Fruit fly (Drosophila melanogaster) whole organism: ENCODE data around the gene MsR1.

Experiments
- CG8478 ChIP-seq: fragments of >200 bp; optimal IDR thresholded peaks from 2 replicates; lab custom pipeline; 2018; ENCODE audit warnings: inconsistent platforms
- Dll ChIP-seq: fragments of >200 bp; optimal IDR thresholded peaks from 2 replicates; lab custom pipeline; 2017
- EcR ChIP-seq, 2 experiments: fragments of >200 bp; optimal IDR thresholded peaks; 2 replicates each; lab custom pipeline; 2017; ENCODE audit warnings: missing biosample characterization in 2 of 2, missing genetic modification characterization in 2 of 2, missing genetic modification reagents in 2 of 2
- psq ChIP-seq: fragments of >200 bp; optimal IDR thresholded peaks from 2 replicates; lab custom pipeline; 2017
- usp ChIP-seq: fragments of >200 bp; optimal IDR thresholded peaks from 2 replicates; lab custom pipeline; 2017; ENCODE audit warnings: missing biosample characterization, missing genetic modification characterization, mixed read lengths

DNA sequence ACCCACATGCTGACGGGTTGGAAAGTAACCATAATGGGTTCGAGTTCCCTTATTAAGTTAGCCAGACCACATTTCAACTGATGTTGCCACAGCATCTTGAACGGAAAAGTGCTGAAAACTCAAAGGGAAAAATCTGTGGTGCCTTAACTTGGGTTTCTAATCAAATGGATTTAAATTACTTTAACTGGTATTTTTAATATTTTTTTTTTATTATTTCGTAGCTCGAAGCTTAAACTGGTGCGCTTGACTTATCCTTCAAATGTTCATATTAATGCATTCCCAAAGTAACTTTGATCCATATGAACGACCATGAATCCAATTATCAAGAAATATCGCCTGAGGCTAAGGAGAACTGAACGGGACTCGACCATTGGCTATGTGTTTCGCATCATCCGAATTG is 37.8 kb downstream of the MsR1 start, which contains the start of gene CG13801:
- TF ChIP-seq CG8478 (lab: Kevin White, UChicago) (no peak), Dll (lab: Kevin White, UChicago) (no peak), EcR (GFP tag; optimal IDR thresholded peaks at IDR 0.05; lab: Kevin White, UChicago) (no peak), usp (GFP tag; lab: Kevin White, UChicago) (no peak), psq (lab: Kevin White, UChicago) (no peak)
